Fruit fly (Drosophila melanogaster) S2 (cell line): ENCODE results near the gene Ir92a.

Experiments used
- CG8478 ChIP-seq: fragments of >200 bp; optimal IDR thresholded peaks from 2 replicates; lab custom pipeline; 2018
- CTCF ChIP-seq, 2 experiments: fragments of >200 bp; optimal IDR thresholded peaks; 2 replicates each; lab custom pipeline; 2018

DNA sequence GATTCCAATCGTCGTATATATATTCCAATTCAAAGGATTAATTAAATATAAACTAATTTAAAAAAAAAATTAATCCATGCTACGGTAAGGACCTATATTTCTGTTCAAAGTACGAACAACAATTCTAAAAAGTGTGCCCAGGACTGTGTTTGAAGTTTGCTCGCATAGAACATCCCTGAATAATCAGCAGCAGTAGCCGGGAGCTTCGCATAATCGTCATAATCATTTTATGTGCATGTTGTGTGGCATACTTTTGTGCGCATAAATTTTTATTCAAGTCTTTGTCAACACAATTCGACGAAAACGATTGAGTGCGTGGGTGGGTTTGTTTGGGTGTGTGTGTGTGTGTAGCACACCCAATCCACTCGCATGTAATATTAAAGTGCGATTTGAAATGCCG is 6.1 kb upstream of the Ir92a start:
- TF ChIP-seq CTCF (optimal IDR thresholded peaks at IDR 0.05; lab: Kevin White, UChicago) (no peak), CG8478 (lab: Kevin White, UChicago) (no peak)
